Worm (Caenorhabditis elegans) whole organism, young adult: Measurements from ENCODE around the gene mtrf-1L.

Experiments
- C17E4.6 ChIP-seq: fragments of 200-800 bp; sonication (Bioruptor generic); IDR thresholded peaks from 2 replicates; pipeline ENCODE4 v1.3.6; 2022; ENCODE audit warnings: missing genetic modification reagents, missing genetic modification characterization, missing compliant biosample characterization
- F49E8.2 ChIP-seq: sonication (generic microtip); optimal IDR thresholded peaks from 3 replicates; lab custom pipeline; 2017; ENCODE audit warnings: missing genetic modification characterization, mild to moderate bottlenecking, missing compliant biosample characterization, antibody characterized with exemption, moderate library complexity; ENCODE audit not compliant: insufficient read depth
- T26A5.8 ChIP-seq: sonication (generic microtip); optimal IDR thresholded peaks from 2 replicates; lab custom pipeline; 2016; ENCODE audit warnings: missing genetic modification characterization, missing compliant biosample characterization
- ama-1 ChIP-seq, 3 experiments: fragments of 150-350 bp in 1 of 3; sonication (generic microtip) in 2 of 3; optimal IDR thresholded peaks; 2 replicates each; lab custom pipeline; 2014 to 2018; ENCODE audit warnings: missing biosample characterization in 2 of 3, missing genetic modification characterization in 2 of 3, missing genetic modification reagents in 2 of 3
- ceh-27 ChIP-seq: fragments of 200-800 bp; sonication (Bioruptor generic); optimal IDR thresholded peaks from 2 replicates; lab custom pipeline; 2018; ENCODE audit warnings: mild to moderate bottlenecking, missing genetic modification characterization, moderate library complexity, missing compliant biosample characterization
- ceh-40 ChIP-seq: fragments of 200-800 bp; sonication (Bioruptor generic); IDR thresholded peaks from 2 replicates; pipeline ENCODE4 v1.3.6; 2022; ENCODE audit warnings: missing genetic modification characterization, missing compliant biosample characterization
- dox-1 ChIP-seq: fragments of 200-800 bp; sonication (Bioruptor generic); IDR thresholded peaks from 2 replicates; pipeline ENCODE4 v1.3.6; 2022; ENCODE audit warnings: missing genetic modification reagents, missing genetic modification characterization, missing compliant biosample characterization
- egl-44 ChIP-seq: fragments of 200-800 bp; sonication (Bioruptor generic); IDR thresholded peaks from 2 replicates; pipeline ENCODE4 v1.3.6; 2022; ENCODE audit warnings: missing genetic modification reagents, missing genetic modification characterization, missing compliant biosample characterization
- ets-4 ChIP-seq: fragments of 200-800 bp; sonication (Bioruptor generic); optimal IDR thresholded peaks from 2 replicates; lab custom pipeline; 2018; ENCODE audit warnings: mild to moderate bottlenecking, missing genetic modification characterization, missing compliant biosample characterization
- let-526 ChIP-seq: fragments of 200-800 bp; sonication (Bioruptor generic); IDR thresholded peaks from 2 replicates; pipeline ENCODE4 v1.3.6; 2022; ENCODE audit warnings: missing genetic modification reagents, missing genetic modification characterization, missing compliant biosample characterization
- nfyb-1 ChIP-seq: fragments of 200-800 bp; sonication (Bioruptor generic); IDR thresholded peaks from 2 replicates; pipeline ENCODE4 v1.3.6; 2022; ENCODE audit warnings: missing genetic modification reagents, missing genetic modification characterization, missing compliant biosample characterization
- snpc-4 ChIP-seq, 5 experiments: fragments of 150-350 bp in 1 of 5; sonication (generic microtip) in 4 of 5; optimal IDR thresholded peaks; 2 replicates each; lab custom pipeline; 2014 to 2018; ENCODE audit warnings: missing genetic modification characterization in 5 of 5, missing biosample characterization in 3 of 5, antibody characterized with exemption in 2 of 5, mild to moderate bottlenecking in 2 of 5, missing compliant biosample characterization in 2 of 5, missing genotype in 2 of 5, moderate library complexity in 2 of 5, missing genetic modification reagents in 1 of 5
- sptf-2 ChIP-seq: fragments of 200-800 bp; sonication (Bioruptor generic); optimal IDR thresholded peaks from 2 replicates; lab custom pipeline; 2018; ENCODE audit warnings: mild to moderate bottlenecking, missing genetic modification characterization, missing compliant biosample characterization
- unc-62 ChIP-seq: fragments of 150-350 bp; optimal IDR thresholded peaks from 2 replicates; lab custom pipeline; 2014; ENCODE audit warnings: missing biosample characterization, missing genetic modification reagents, missing genetic modification characterization

DNA sequence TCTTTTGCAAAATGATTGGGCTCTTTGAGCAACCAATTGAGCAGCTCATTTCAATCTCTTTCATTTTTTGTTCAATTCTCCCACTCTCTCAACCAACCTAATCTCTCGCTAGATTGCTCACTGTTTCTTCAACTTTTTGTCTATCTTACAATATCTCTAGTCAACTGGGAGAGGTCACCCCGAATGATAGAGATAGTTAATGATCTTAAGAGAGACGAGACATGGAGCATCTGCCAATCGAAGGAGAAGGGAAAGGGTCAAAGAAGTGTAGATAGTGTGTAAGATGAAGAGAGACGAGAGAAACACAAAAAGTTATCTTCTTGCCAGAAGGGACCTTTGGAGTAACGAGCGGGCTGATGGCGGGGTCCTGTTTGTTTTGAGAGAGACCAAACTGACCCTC is 17.6 kb upstream of the mtrf-1L start:
- no peak for TF ChIP-seq dox-1
- no peak for TF ChIP-seq F49E8.2
- TF ChIP-seq T26A5.8: no peak
- no peak for TF ChIP-seq sptf-2 (GFP tag; lab: Kevin White, UChicago)
- no peak for TF ChIP-seq ama-1 (optimal IDR thresholded peaks at IDR 0.05; lab: Kevin White, UChicago)
- TF ChIP-seq ama-1 (GFP tag; optimal IDR thresholded peaks at IDR 0.05; lab: Kevin White, UChicago): no peak
- no peak for TF ChIP-seq let-526
- TF ChIP-seq ets-4 (GFP tag; lab: Kevin White, UChicago): no peak
- no peak for TF ChIP-seq egl-44 (GFP tag; lab: Robert Waterston, UW)
- no peak for TF ChIP-seq snpc-4 (GFP tag; optimal IDR thresholded peaks at IDR 0.05; lab: Kevin White, UChicago)
- no peak for TF ChIP-seq snpc-4 (tag; optimal IDR thresholded peaks at IDR 0.05; lab: Kevin White, UChicago)
- no peak for TF ChIP-seq ceh-27 (GFP tag; lab: Kevin White, UChicago)
- TF ChIP-seq nfyb-1 (GFP tag; lab: Robert Waterston, UW): no peak
- TF ChIP-seq ceh-40 (GFP tag; lab: Robert Waterston, UW): no peak
- TF ChIP-seq C17E4.6 (GFP tag; lab: Robert Waterston, UW): no peak
- no peak for TF ChIP-seq unc-62 (GFP tag; lab: Kevin White, UChicago)
